Worm (Caenorhabditis elegans): Measurements from ENCODE around the gene cysl-1.
A peak's percentile ranks its signal among the peaks of the same experiment; 100 is the strongest.

The cysl-1 gene

ce11 chrX:9932226-9932773 lies 22.0 kb downstream of the cysl-1 start, which contains the start of gene tsp-21 (continued):
- TF ChIP-seq Y116A8C.19 (tag; optimal IDR thresholded peaks at IDR 0.05; ENCODE audit: borderline replicate concordance) (no peak), tbx-2 (tag; optimal IDR thresholded peaks at IDR 0.05) (peak; percentile 59), ceh-8 (GFP tag; optimal IDR thresholded peaks at IDR 0.05) (peak; percentile 53), ama-1 (optimal IDR thresholded peaks at IDR 0.05) (no peak), hlh-4 (tag; optimal IDR thresholded peaks at IDR 0.05) (no peak), ceh-88 (GFP tag; IDR thresholded peaks at IDR 0.05) (no peak), fkh-8 (tag; optimal IDR thresholded peaks at IDR 0.05) (peak; percentile 32), sptf-1 (tag; optimal IDR thresholded peaks at IDR 0.05) (no peak), nhr-19 (GFP tag; conservative IDR thresholded peaks at IDR 0.05) (peak; percentile 57), sox-4 (tag; optimal IDR thresholded peaks at IDR 0.05) (no peak), sup-37 (GFP tag; optimal IDR thresholded peaks at IDR 0.05) (no peak), fos-1 (tag; optimal IDR thresholded peaks at IDR 0.05) (peak; percentile 76), nhr-84 (tag; optimal IDR thresholded peaks at IDR 0.05) (no peak), dsc-1 (tag; optimal IDR thresholded peaks at IDR 0.05) (peak; percentile 11), hlh-17 (GFP tag; optimal IDR thresholded peaks at IDR 0.05; ENCODE audit: borderline replicate concordance) (no peak), ceh-90 (tag; optimal IDR thresholded peaks at IDR 0.05) (no peak), xbp-1 (tag; optimal IDR thresholded peaks at IDR 0.05) (peak; percentile 62), grh-1 (GFP tag; IDR thresholded peaks at IDR 0.05) (0 out of 2 replicates have a peak, but pooled peaks have one; percentile 9), vab-15 (tag; optimal IDR thresholded peaks at IDR 0.05) (no peak), efl-1 (optimal IDR thresholded peaks at IDR 0.05) (peak; percentile 19 to 54), efl-1 (GFP tag; optimal IDR thresholded peaks at IDR 0.05 in 1 of 2) (peak in 1 of 2 experiments; percentile 65), aly-2 (tag; optimal IDR thresholded peaks at IDR 0.05) (no peak), egl-13 (tag; optimal IDR thresholded peaks at IDR 0.05) (no peak), lin-15B (tag; optimal IDR thresholded peaks at IDR 0.05) (no peak), nhr-85 (tag) (peak; percentile 95), nhr-11 (tag; optimal IDR thresholded peaks at IDR 0.05) (no peak), mef-2 (tag; optimal IDR thresholded peaks at IDR 0.05) (no peak), C34B4.2 (tag; optimal IDR thresholded peaks at IDR 0.05) (no peak), tlp-1 (tag; optimal IDR thresholded peaks at IDR 0.05) (no peak), lsy-2 (tag; optimal IDR thresholded peaks at IDR 0.05) (peak; percentile 28 to 78), mdl-1 (tag; optimal IDR thresholded peaks at IDR 0.05) (peak in 1 of 2 experiments; percentile 71), nhr-47 (tag; optimal IDR thresholded peaks at IDR 0.05) (peak; percentile 69), blmp-1 (tag; optimal IDR thresholded peaks at IDR 0.05) (peak; percentile 96)

ce11 chrX:9931362-9931761 lies 23.0 kb downstream of the cysl-1 start, which contains the start of gene nra-3:
TSS of gene nra-3 (minus strand) at chrX:9931462.
- TF ChIP-seq lin-14 (GFP tag; optimal IDR thresholded peaks at IDR 0.05): peak; percentile 16
- TF ChIP-seq rnt-1 (tag; optimal IDR thresholded peaks at IDR 0.05): peak; percentile 4
- TF ChIP-seq swsn-7 (tag; optimal IDR thresholded peaks at IDR 0.05): no peak

DNA sequence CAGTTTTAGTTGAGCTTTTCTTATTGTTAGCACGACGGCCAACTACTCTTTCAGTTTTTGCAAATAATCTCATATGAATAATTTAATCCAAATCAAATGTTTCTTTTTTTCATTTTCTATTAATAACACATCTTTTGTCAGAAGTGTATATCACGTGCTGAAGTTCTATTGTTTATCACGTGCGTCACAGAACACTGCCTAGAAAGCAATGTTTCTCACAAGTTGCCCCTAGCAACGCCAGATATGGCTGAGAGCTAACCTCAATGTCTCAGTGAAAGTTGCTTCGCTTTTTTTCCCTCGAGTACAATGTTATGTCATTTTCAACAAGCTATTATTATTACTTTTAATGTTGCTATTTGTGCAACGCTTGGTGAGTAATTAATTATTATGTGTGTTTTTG lies 26.3 kb downstream of the cysl-1 start:
- TF ChIP-seq fos-1 (tag; optimal IDR thresholded peaks at IDR 0.05): no peak
- TF ChIP-seq egl-27 (tag; optimal IDR thresholded peaks at IDR 0.05): no peak
- no peak for TF ChIP-seq ztf-4 (tag; optimal IDR thresholded peaks at IDR 0.05)
- peak; percentile 62 for TF ChIP-seq sox-4 (tag; optimal IDR thresholded peaks at IDR 0.05)
- no peak for TF ChIP-seq lsy-2 (tag; optimal IDR thresholded peaks at IDR 0.05)
- TF ChIP-seq fkh-10 (GFP tag; optimal IDR thresholded peaks at IDR 0.05): peak; percentile 8
- TF ChIP-seq lir-3 (tag; optimal IDR thresholded peaks at IDR 0.05; ENCODE audit: poor library complexity): no peak
- TF ChIP-seq ceh-8 (GFP tag; optimal IDR thresholded peaks at IDR 0.05): peak; percentile 63
- no peak for TF ChIP-seq hlh-4 (tag; optimal IDR thresholded peaks at IDR 0.05)
- peak; percentile 62 for TF ChIP-seq nhr-71 (tag; optimal IDR thresholded peaks at IDR 0.05)
- peak; percentile 91 for TF ChIP-seq fkh-8 (tag; optimal IDR thresholded peaks at IDR 0.05)
- TF ChIP-seq unc-130 (tag; optimal IDR thresholded peaks at IDR 0.05): no peak
- no peak for TF ChIP-seq nhr-76 (tag; optimal IDR thresholded peaks at IDR 0.05)
- TF ChIP-seq dsc-1 (tag; optimal IDR thresholded peaks at IDR 0.05): peak; percentile 75
- peak; percentile 10 for TF ChIP-seq nhr-11 (tag; optimal IDR thresholded peaks at IDR 0.05)
- no peak for TF ChIP-seq snpc-4 (tag; optimal IDR thresholded peaks at IDR 0.05)
- peak; percentile 65 for TF ChIP-seq pax-3 (tag; optimal IDR thresholded peaks at IDR 0.05)
- TF ChIP-seq nhr-85 (tag): no peak
- peak; percentile 57 for TF ChIP-seq nhr-47 (tag; optimal IDR thresholded peaks at IDR 0.05)
- peak; percentile 33 for TF ChIP-seq nhr-20 (tag; optimal IDR thresholded peaks at IDR 0.05)
- peak; percentile 7 for TF ChIP-seq swsn-7 (tag; optimal IDR thresholded peaks at IDR 0.05)

Data from whole organism, L1 larva.